Fruit fly (Drosophila melanogaster) ovary, adult (tissue): ENCODE data around the gene PIP4K.

Experiments used
- CG17801 ChIP-seq: fragments of 200-800 bp; optimal IDR thresholded peaks from 2 replicates; lab custom pipeline; 2019; ENCODE audit warnings: missing biosample characterization, mild to moderate bottlenecking, missing genetic modification characterization, moderate library complexity; ENCODE audit not compliant: partially characterized antibody

The PIP4K gene

DNA sequence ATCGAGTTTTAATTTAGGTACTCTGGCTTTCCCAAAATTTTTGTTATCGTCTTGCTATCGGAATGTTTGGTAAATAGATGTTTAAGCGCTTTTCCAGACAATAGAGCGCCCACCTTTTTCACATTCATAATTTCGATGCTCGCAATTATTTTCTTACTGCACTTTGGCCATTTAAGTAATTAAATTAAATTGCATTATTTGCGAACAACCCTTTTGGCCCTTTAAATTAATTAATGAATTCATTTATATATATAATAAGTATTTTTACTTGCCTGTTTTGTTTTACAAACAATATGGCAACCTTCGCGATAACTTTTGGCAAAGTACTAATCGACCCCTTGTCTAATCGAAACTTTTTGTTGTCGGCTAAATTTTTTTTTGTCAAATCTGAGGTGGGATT lies 40.4 kb downstream of the PIP4K start:
- no peak for TF ChIP-seq CG17801 (GFP tag; lab: Kevin White, UChicago)

DNA sequence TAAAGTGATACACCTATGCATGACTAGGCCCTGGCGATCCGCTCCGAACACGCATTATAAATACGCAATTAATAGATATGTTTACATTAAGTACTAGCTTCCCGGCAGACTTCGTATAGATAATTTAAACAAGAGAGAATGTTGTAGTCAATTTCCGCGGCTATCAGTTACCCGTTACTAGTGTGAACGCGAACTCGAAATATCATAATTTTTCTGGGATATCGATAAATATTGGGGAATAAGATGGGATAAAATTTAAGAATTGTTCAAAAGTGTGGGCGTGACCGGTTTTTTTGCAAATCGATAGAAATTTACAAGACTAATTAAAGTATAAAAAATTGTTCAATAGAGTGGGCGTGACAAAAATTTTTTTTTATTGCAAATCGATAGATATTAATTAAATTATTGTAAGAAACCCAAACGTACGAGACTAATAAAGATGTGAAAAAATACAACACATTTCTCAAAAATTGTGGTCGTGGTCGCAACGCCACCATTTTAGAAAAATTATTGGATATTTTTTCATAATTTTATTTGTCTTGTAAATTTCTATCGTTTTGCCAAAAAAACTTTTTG lies 48.6 kb downstream of the PIP4K start:
- TF ChIP-seq CG17801 (GFP tag; lab: Kevin White, UChicago): no peak

DNA sequence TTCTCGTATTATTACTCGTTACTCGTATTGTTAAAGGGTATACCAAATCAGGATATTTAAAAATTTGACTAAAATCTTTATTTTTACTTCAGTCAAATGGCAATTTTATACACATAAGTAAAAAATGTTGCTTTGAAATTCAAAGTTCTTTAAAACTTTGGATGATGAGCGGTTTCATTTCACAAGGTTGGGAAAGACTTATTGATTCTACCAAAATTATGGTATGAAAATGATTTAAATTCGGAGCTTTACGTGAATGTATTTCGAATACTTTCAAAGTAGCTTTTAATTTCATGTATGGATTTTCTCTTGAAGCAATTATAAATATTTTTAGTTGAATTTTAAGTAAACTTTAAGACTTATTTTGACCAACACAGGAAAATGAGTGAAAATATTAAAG lies 49.5 kb downstream of the PIP4K start, which contains the start of gene Kif3C:
Kif3C (plus strand) TSS at position 301 of the 400 bp plus-strand sequence.
- TF ChIP-seq CG17801 (GFP tag; lab: Kevin White, UChicago): no peak

DNA sequence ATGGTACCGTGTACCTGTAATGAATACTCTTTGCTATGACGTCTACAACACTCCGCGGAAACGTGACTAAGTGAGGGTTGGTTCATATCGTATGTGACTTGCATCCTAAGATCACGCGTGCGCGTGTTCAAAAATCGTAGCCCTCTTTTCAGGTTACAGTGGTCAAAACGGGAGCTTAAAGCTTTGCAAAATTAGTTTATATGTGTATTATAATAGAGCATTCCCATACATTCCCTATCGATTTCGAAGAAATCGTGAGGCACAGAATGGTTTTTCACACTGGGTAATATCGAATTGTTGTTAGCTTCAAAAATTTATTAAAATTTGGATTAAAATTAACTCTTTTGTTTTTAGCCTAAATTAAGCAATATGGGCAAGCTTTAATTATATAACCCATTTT lies 50.2 kb downstream of the PIP4K start:
- no peak for TF ChIP-seq CG17801 (GFP tag; lab: Kevin White, UChicago)

DNA sequence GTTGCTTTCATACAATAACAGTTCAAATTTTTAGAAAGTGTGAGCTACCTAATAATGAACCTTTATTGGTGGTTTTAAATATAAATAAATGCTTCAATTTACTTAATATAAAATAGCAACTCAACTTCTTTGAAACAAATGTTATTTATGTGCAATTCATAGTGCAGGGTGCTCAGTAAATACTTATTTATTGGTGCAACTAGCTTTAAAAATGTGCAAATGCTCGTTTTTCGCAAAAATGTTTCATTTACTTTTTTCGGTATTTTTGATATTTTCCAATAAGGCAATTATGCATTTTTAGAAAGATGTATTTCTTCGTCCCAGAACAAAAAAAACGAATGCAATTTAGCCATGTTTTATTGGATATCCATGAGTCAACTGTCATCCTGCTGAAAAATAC lies 51.9 kb downstream of the PIP4K start:
- TF ChIP-seq CG17801 (GFP tag; lab: Kevin White, UChicago): no peak
